Worm (Caenorhabditis elegans): ENCODE measurements around the gene C50E3.9.
A peak's percentile ranks its signal among the peaks of the same experiment; 100 is the strongest.

C50E3.9 gene

ce11 chrV:7590454-7590853 lies 9.6 kb downstream of the C50E3.9 start, which contains the start of gene C50E3.6:
Gene C50E3.6, minus strand, starts transcription at chrV:7590554.
- TF ChIP-seq T07F8.4 (tag; optimal IDR thresholded peaks at IDR 0.05), result no peak
- TF ChIP-seq rcor-1 (GFP tag; IDR thresholded peaks at IDR 0.05), result no peak
- no peak for TF ChIP-seq bed-2 (GFP tag; IDR thresholded peaks at IDR 0.05)
- TF ChIP-seq repo-1 (tag; optimal IDR thresholded peaks at IDR 0.05), result no peak
- TF ChIP-seq ztf-22 (GFP tag; optimal IDR thresholded peaks at IDR 0.05), result no peak
- no peak for TF ChIP-seq xnd-1 (tag; optimal IDR thresholded peaks at IDR 0.05)
- TF ChIP-seq ama-1 (optimal IDR thresholded peaks at IDR 0.05), result no peak
- no peak for TF ChIP-seq ama-1 (GFP tag; optimal IDR thresholded peaks at IDR 0.05)
- no peak for TF ChIP-seq zim-3 (tag; optimal IDR thresholded peaks at IDR 0.05)
- TF ChIP-seq D2030.7 (GFP tag; IDR thresholded peaks at IDR 0.05), result no peak
- no peak for TF ChIP-seq C06A6.2 (GFP tag; conservative IDR thresholded peaks at IDR 0.05)
- no peak for TF ChIP-seq rec-8 (tag; optimal IDR thresholded peaks at IDR 0.05)
- no peak for TF ChIP-seq F57C9.4 (tag; optimal IDR thresholded peaks at IDR 0.05)
- no peak for TF ChIP-seq Y79H2A.3 (GFP tag; conservative IDR thresholded peaks at IDR 0.05)
- TF ChIP-seq F55B11.4 (tag; optimal IDR thresholded peaks at IDR 0.05; ENCODE audit: borderline replicate concordance, insufficient read depth), result no peak
- no peak for TF ChIP-seq nhr-27 (tag; optimal IDR thresholded peaks at IDR 0.05)

ce11 chrV:7587637-7588036 lies 12.4 kb downstream of the C50E3.9 start, which contains the start of the genes F19F10.11 and C50E3.5:
Gene F19F10.11, minus strand, starts transcription at chrV:7587704.
Gene C50E3.5, plus strand, starts transcription at chrV:7587996.
- TF ChIP-seq Y53G8AR.9 (GFP tag; conservative IDR thresholded peaks at IDR 0.05) (no peak), ceh-27 (GFP tag; optimal IDR thresholded peaks at IDR 0.05) (no peak), ztf-6 (GFP tag; IDR thresholded peaks at IDR 0.05) (no peak), nfyb-1 (GFP tag; IDR thresholded peaks at IDR 0.05) (no peak), aptf-3 (GFP tag; IDR thresholded peaks at IDR 0.05) (no peak), lsl-1 (GFP tag; optimal IDR thresholded peaks at IDR 0.05) (peak; percentile 28), ZK185.1 (tag; optimal IDR thresholded peaks at IDR 0.05; ENCODE audit: poor library complexity, severe bottlenecking) (no peak), pha-4 (tag; optimal IDR thresholded peaks at IDR 0.05) (no peak), snpc-3.4 (tag; optimal IDR thresholded peaks at IDR 0.05) (peak; percentile 35), attf-5 (GFP tag; optimal IDR thresholded peaks at IDR 0.05) (peak; percentile 91), madf-6 (GFP tag; IDR thresholded peaks at IDR 0.05) (peak; percentile 60), C06A6.2 (GFP tag; conservative IDR thresholded peaks at IDR 0.05) (no peak), ceh-58 (GFP tag; IDR thresholded peaks at IDR 0.05) (no peak), bed-2 (GFP tag; IDR thresholded peaks at IDR 0.05) (no peak), dpff-1 (tag; optimal IDR thresholded peaks at IDR 0.05) (no peak), F39B2.1 (GFP tag; IDR thresholded peaks at IDR 0.05) (no peak), F37B4.10 (GFP tag; IDR thresholded peaks at IDR 0.05) (no peak), mcd-1 (GFP tag; IDR thresholded peaks at IDR 0.05) (peak; percentile 95), die-1 (tag; optimal IDR thresholded peaks at IDR 0.05) (no peak), madf-10 (tag; optimal IDR thresholded peaks at IDR 0.05) (no peak), C17E4.6 (GFP tag; IDR thresholded peaks at IDR 0.05) (no peak), Y79H2A.3 (GFP tag; conservative IDR thresholded peaks at IDR 0.05) (no peak), hrde-1 (tag; optimal IDR thresholded peaks at IDR 0.05; ENCODE audit: borderline replicate concordance) (no peak), attf-3 (GFP tag; conservative IDR thresholded peaks at IDR 0.05) (no peak), repo-1 (tag; optimal IDR thresholded peaks at IDR 0.05) (no peak), ztf-18 (tag; optimal IDR thresholded peaks at IDR 0.05) (peak; percentile 29), Y56A3A.18 (GFP tag; IDR thresholded peaks at IDR 0.05) (no peak), lin-54 (GFP tag; optimal IDR thresholded peaks at IDR 0.05) (peak; percentile 30), akir-1 (GFP tag; optimal IDR thresholded peaks at IDR 0.05) (no peak), lin-35 (GFP tag; optimal IDR thresholded peaks at IDR 0.05) (peak in 1 of 3 experiments; percentile 50), F23B12.7 (tag; optimal IDR thresholded peaks at IDR 0.05; ENCODE audit: insufficient read depth) (peak; percentile 45), snpc-4 (GFP tag; optimal IDR thresholded peaks at IDR 0.05) (no peak), snpc-4 (tag; optimal IDR thresholded peaks at IDR 0.05) (peak in 3 of 4 experiments; percentile 12 to 34 (median 18)), zim-3 (tag; optimal IDR thresholded peaks at IDR 0.05) (no peak), hmg-1.2 (GFP tag; IDR thresholded peaks at IDR 0.05) (peak; percentile 98), ztf-26 (tag; optimal IDR thresholded peaks at IDR 0.05) (no peak)

Measured in whole organism, young adult.